Fruit fly (Drosophila melanogaster): ENCODE measurements around the gene CG32069.

dm6 chr3L:11053843-11054242 lies 8.6 kb downstream of the CG32069 start, which contains the start of gene CG7888:
- TF ChIP-seq hbn (GFP tag; IDR thresholded peaks at IDR 0.05; ENCODE audit: partially characterized antibody) (no peak), tio (GFP tag; optimal IDR thresholded peaks at IDR 0.05) (no peak), tap (tag; optimal IDR thresholded peaks at IDR 0.05) (no peak), al (GFP tag; IDR thresholded peaks at IDR 0.05) (no peak), ro (GFP tag; IDR thresholded peaks at IDR 0.05) (no peak), D19B (GFP tag; optimal IDR thresholded peaks at IDR 0.05) (no peak), phol (tag; optimal IDR thresholded peaks at IDR 0.05) (no peak), usp (GFP tag; optimal IDR thresholded peaks at IDR 0.05) (no peak), CoRest (tag; optimal IDR thresholded peaks at IDR 0.05) (no peak), Jarid2 (GFP tag; optimal IDR thresholded peaks at IDR 0.05) (no peak), CG4820 (GFP tag; optimal IDR thresholded peaks at IDR 0.05) (no peak), CG14050 (GFP tag; IDR thresholded peaks at IDR 0.05) (no peak), fd64A (GFP tag; optimal IDR thresholded peaks at IDR 0.05) (no peak), sima (GFP tag; optimal IDR thresholded peaks at IDR 0.05) (no peak)
